Worm (Caenorhabditis elegans) whole organism, late embryonic: ENCODE measurements around the gene clec-230.

Experiments
- T23F11.4 ChIP-seq: fragments of 200-800 bp; sonication (Bioruptor generic); optimal IDR thresholded peaks from 2 replicates; lab custom pipeline; 2018; ENCODE audit warnings: mild to moderate bottlenecking, missing genetic modification characterization, missing compliant biosample characterization
- ahr-1 ChIP-seq: sonication (generic microtip); optimal IDR thresholded peaks from 2 replicates; lab custom pipeline; 2016; ENCODE audit warnings: missing genetic modification characterization, missing compliant biosample characterization
- ama-1 ChIP-seq: fragments of 150-350 bp; optimal IDR thresholded peaks from 2 replicates; lab custom pipeline; 2014
- ceh-14 ChIP-seq: sonication (generic microtip); optimal IDR thresholded peaks from 2 replicates; lab custom pipeline; 2016; ENCODE audit warnings: missing genotype, missing genetic modification characterization, missing compliant biosample characterization
- che-1 ChIP-seq: sonication (generic microtip); optimal IDR thresholded peaks from 2 replicates; lab custom pipeline; 2016; ENCODE audit warnings: mild to moderate bottlenecking, missing genetic modification characterization, missing compliant biosample characterization
- mec-3 ChIP-seq: sonication (generic microtip); optimal IDR thresholded peaks from 2 replicates; lab custom pipeline; 2016; ENCODE audit warnings: borderline replicate concordance, missing genetic modification characterization, missing compliant biosample characterization
- nfya-1 ChIP-seq: sonication (generic microtip); optimal IDR thresholded peaks from 2 replicates; lab custom pipeline; 2017; ENCODE audit warnings: missing genetic modification characterization, mild to moderate bottlenecking, missing compliant biosample characterization, antibody characterized with exemption, moderate library complexity
- nhr-11 ChIP-seq: fragments of 150-350 bp; optimal IDR thresholded peaks from 2 replicates; lab custom pipeline; 2014; ENCODE audit warnings: missing biosample characterization, missing genetic modification characterization
- odd-2 ChIP-seq: sonication (generic microtip); optimal IDR thresholded peaks from 2 replicates; lab custom pipeline; 2017; ENCODE audit warnings: antibody characterized with exemption, mild to moderate bottlenecking, missing genetic modification characterization, missing compliant biosample characterization
- sdc-2 ChIP-seq: sonication (generic microtip); optimal IDR thresholded peaks from 2 replicates; lab custom pipeline; 2016; ENCODE audit warnings: missing genotype, missing genetic modification characterization, missing compliant biosample characterization
- sox-4 ChIP-seq: sonication (generic microtip); optimal IDR thresholded peaks from 2 replicates; lab custom pipeline; 2017; ENCODE audit warnings: mild to moderate bottlenecking, missing genetic modification characterization, inconsistent platforms, missing compliant biosample characterization
- unc-3 ChIP-seq, 2 experiments: fragments of 200-800 bp in 1 of 2; sonication (Bioruptor generic) in 1 of 2; sonication (generic microtip) in 1 of 2; conservative IDR thresholded peaks in 1 of 2; optimal IDR thresholded peaks in 1 of 2; 2 replicates each; pipeline versions ENCODE4 v1.3.6 to Lab custom; 2016 to 2022; ENCODE audit warnings: missing compliant biosample characterization in 2 of 2, missing genetic modification characterization in 2 of 2, missing genetic modification reagents in 1 of 2
- unc-42 ChIP-seq: sonication (generic microtip); optimal IDR thresholded peaks from 2 replicates; lab custom pipeline; 2016; ENCODE audit warnings: missing genotype, missing genetic modification characterization, missing compliant biosample characterization

ce11 chrV:15327745-15328447, 21.0 kb downstream of the clec-230 start, which contains the start of gene ZK1037.6:
- TF ChIP-seq odd-2 (tag; lab: Kevin White, UChicago) (no peak), ahr-1 (tag; lab: Kevin White, UChicago) (no peak), T23F11.4 (no peak), sdc-2 (tag; lab: Kevin White, UChicago) (no peak), mec-3 (tag; lab: Kevin White, UChicago) (no peak), nhr-11 (no peak), ama-1 (lab: Kevin White, UChicago) (no peak), unc-42 (tag; lab: Kevin White, UChicago) (no peak), sox-4 (no peak), nfya-1 (no peak), che-1 (tag; lab: Kevin White, UChicago) (no peak), unc-3 (GFP tag; conservative IDR thresholded peaks at IDR 0.05; lab: Robert Waterston, UW) (no peak), unc-3 (tag; optimal IDR thresholded peaks at IDR 0.05; lab: Kevin White, UChicago) (no peak), ceh-14 (no peak)
